Worm (Caenorhabditis elegans) whole organism, L4 larva: ENCODE measurements around the gene mec-17.

ENCODE experiments used
- aly-2 ChIP-seq: sonication (generic microtip); optimal IDR thresholded peaks from 2 replicates; lab custom pipeline; 2018; ENCODE audit warnings: missing biosample characterization, missing genetic modification characterization
- ceh-20 ChIP-seq: fragments of 200-800 bp; sonication (Bioruptor generic); IDR thresholded peaks from 2 replicates; pipeline ENCODE4 v1.3.6; 2022; ENCODE audit warnings: missing genetic modification reagents, missing genetic modification characterization, missing compliant biosample characterization
- ceh-44 ChIP-seq: fragments of 200-800 bp; sonication (Bioruptor generic); IDR thresholded peaks from 2 replicates; pipeline ENCODE4 v1.3.6; 2022; ENCODE audit warnings: missing genetic modification reagents, missing genetic modification characterization, missing compliant biosample characterization
- dmd-6 ChIP-seq: fragments of 200-800 bp; sonication (Bioruptor generic); IDR thresholded peaks from 2 replicates; pipeline ENCODE4 v1.3.6; 2022; ENCODE audit warnings: missing genetic modification reagents, missing genetic modification characterization, missing compliant biosample characterization
- dmd-9 ChIP-seq: fragments of 200-800 bp; sonication (Bioruptor generic); IDR thresholded peaks from 2 replicates; pipeline ENCODE4 v1.3.6; 2022; ENCODE audit warnings: missing genetic modification reagents, missing genetic modification characterization, missing compliant biosample characterization
- lsy-2 ChIP-seq, 2 experiments: fragments of 150-350 bp in 1 of 2; sonication (generic microtip) in 1 of 2; optimal IDR thresholded peaks; 2 replicates each; lab custom pipeline; 2014 to 2017; ENCODE audit warnings: missing biosample characterization in 2 of 2, missing genetic modification characterization in 2 of 2
- nhr-10 ChIP-seq: fragments of 150-350 bp; optimal IDR thresholded peaks from 2 replicates; lab custom pipeline; 2014; ENCODE audit warnings: missing biosample characterization, missing genetic modification characterization
- snpc-4 ChIP-seq: fragments of 150-350 bp; optimal IDR thresholded peaks from 2 replicates; lab custom pipeline; 2014; ENCODE audit warnings: missing biosample characterization, missing genetic modification characterization

DNA sequence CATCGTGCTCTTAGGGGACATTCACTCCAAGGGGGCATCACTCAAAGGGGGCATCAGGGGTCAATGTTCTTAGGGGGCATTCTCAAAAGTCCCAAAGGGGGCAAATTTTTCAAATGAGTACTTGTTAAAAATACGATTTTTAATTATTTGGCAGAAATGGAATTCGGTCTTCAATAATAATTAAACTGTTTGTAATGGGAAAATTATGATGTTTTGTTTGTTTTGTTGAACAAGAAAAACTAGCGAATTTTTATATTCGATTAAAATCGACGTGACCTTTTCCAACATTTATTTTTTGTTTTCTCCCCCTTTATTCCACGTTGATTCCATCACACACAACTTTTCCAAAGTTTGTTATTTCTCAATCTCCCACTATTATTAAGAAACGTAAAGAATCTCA, 20.0 kb downstream of the mec-17 start, which contains the start of gene F57H12.5:
- TF ChIP-seq nhr-10 (no peak), dmd-6 (GFP tag; lab: Robert Waterston, UW) (no peak), ceh-44 (GFP tag; lab: Robert Waterston, UW) (no peak), aly-2 (tag; lab: Kevin White, UChicago) (no peak), lsy-2 (tag; optimal IDR thresholded peaks at IDR 0.05; lab: Kevin White, UChicago) (no peak), dmd-9 (no peak), ceh-20 (GFP tag; lab: Robert Waterston, UW) (no peak), snpc-4 (tag; lab: Kevin White, UChicago) (no peak)
